Fruit fly (Drosophila melanogaster): ENCODE measurements around the gene CG5194.

CG5194 gene

dm6 chr3L:9023627-9024026 is 14.0 kb upstream of the CG5194 start (continued):
- TF ChIP-seq p53 (GFP tag; optimal IDR thresholded peaks at IDR 0.05) (no peak), CoRest (tag; optimal IDR thresholded peaks at IDR 0.05) (peak; percentile 57), Oli (tag; optimal IDR thresholded peaks at IDR 0.05) (peak; percentile 56), CG13775 (GFP tag; optimal IDR thresholded peaks at IDR 0.05) (peak; percentile 77), yki (optimal IDR thresholded peaks at IDR 0.05) (no peak), CG15479 (GFP tag; optimal IDR thresholded peaks at IDR 0.05) (peak; percentile 80), CG7556 (GFP tag; optimal IDR thresholded peaks at IDR 0.05) (peak; percentile 63), Sox102F (GFP tag; optimal IDR thresholded peaks at IDR 0.05) (peak; percentile 51), CG17829 (tag; optimal IDR thresholded peaks at IDR 0.05) (peak; percentile 86), Oaz (GFP tag; IDR thresholded peaks at IDR 0.05) (no peak), Dip2 (GFP tag; IDR thresholded peaks at IDR 0.05) (no peak), ato (GFP tag; IDR thresholded peaks at IDR 0.05; ENCODE audit: partially characterized antibody) (no peak), scrt (GFP tag; optimal IDR thresholded peaks at IDR 0.05) (peak; percentile 36), Lhr (GFP tag; optimal IDR thresholded peaks at IDR 0.05) (peak; percentile 23), Hr78 (GFP tag; optimal IDR thresholded peaks at IDR 0.05) (no peak), ken (GFP tag; IDR thresholded peaks at IDR 0.05) (no peak), CG4820 (GFP tag; optimal IDR thresholded peaks at IDR 0.05) (peak; percentile 64), CG31224 (GFP tag; IDR thresholded peaks at IDR 0.05) (peak; percentile 43), CG3407 (GFP tag; optimal IDR thresholded peaks at IDR 0.05) (no peak), CG10274 (GFP tag; optimal IDR thresholded peaks at IDR 0.05) (peak; percentile 19), sens (GFP tag) (peak; percentile 97), en (GFP tag; optimal IDR thresholded peaks at IDR 0.05) (no peak), Dip3 (GFP tag; optimal IDR thresholded peaks at IDR 0.05) (peak; percentile 29), E2f1 (GFP tag; IDR thresholded peaks at IDR 0.05) (peak; percentile 57), Mad (GFP tag; optimal IDR thresholded peaks at IDR 0.05) (peak; percentile 58), tx (GFP tag; optimal IDR thresholded peaks at IDR 0.05) (peak; percentile 18), Abd-B (GFP tag; optimal IDR thresholded peaks at IDR 0.05) (peak; percentile 45), CG13894 (tag; optimal IDR thresholded peaks at IDR 0.05) (no peak), CG9727 (GFP tag; optimal IDR thresholded peaks at IDR 0.05) (peak; percentile 92), aop (GFP tag; IDR thresholded peaks at IDR 0.05) (no peak), Max (GFP tag; optimal IDR thresholded peaks at IDR 0.05) (peak; percentile 55), tll (GFP tag; optimal IDR thresholded peaks at IDR 0.05) (peak in 1 of 2 experiments; percentile 77), fu2 (GFP tag; optimal IDR thresholded peaks at IDR 0.05) (no peak), hkb (optimal IDR thresholded peaks at IDR 0.05) (no peak), hkb (GFP tag; IDR thresholded peaks at IDR 0.05) (peak; percentile 64), esg (GFP tag; conservative IDR thresholded peaks at IDR 0.05) (peak; percentile 24; the same call in 1 of the 2 replicates), ab (GFP tag; optimal IDR thresholded peaks at IDR 0.05) (peak; percentile 28), NK7.1 (GFP tag; optimal IDR thresholded peaks at IDR 0.05) (peak; percentile 41), unpg (GFP tag; optimal IDR thresholded peaks at IDR 0.05) (peak; percentile 58), CG10462 (GFP tag; optimal IDR thresholded peaks at IDR 0.05) (peak; percentile 61), D19A (tag; optimal IDR thresholded peaks at IDR 0.05) (peak; percentile 70), CG10543 (GFP tag; optimal IDR thresholded peaks at IDR 0.05) (peak; percentile 6), CG34224 (GFP tag; IDR thresholded peaks at IDR 0.05; ENCODE audit: partially characterized antibody) (no peak), Gug (GFP tag; IDR thresholded peaks at IDR 0.05) (no peak), tgo (GFP tag; IDR thresholded peaks at IDR 0.05) (peak; percentile 65), CG4854 (GFP tag; optimal IDR thresholded peaks at IDR 0.05) (peak; percentile 29), ac (GFP tag; optimal IDR thresholded peaks at IDR 0.05) (peak; percentile 87), CG6854 (GFP tag; optimal IDR thresholded peaks at IDR 0.05) (no peak), rib (GFP tag; IDR thresholded peaks at IDR 0.05) (no peak), fru (optimal IDR thresholded peaks at IDR 0.05) (no peak), E2f2 (GFP tag; IDR thresholded peaks at IDR 0.05) (peak; percentile 21; the same call in 1 of the 2 replicates), chinmo (GFP tag; IDR thresholded peaks at IDR 0.05; ENCODE audit: partially characterized antibody) (no peak)

Measured in whole organism, embryonic.